Fruit fly (Drosophila melanogaster) Kc167 (cell line): Measurements from ENCODE around the gene CG43255.

ENCODE experiments used
- Myc ChIP-seq: fragments of >200 bp; optimal IDR thresholded peaks from 2 replicates; lab custom pipeline; 2017; ENCODE audit warnings: missing external identifiers
- Sin3A ChIP-seq: fragments of >200 bp; optimal IDR thresholded peaks from 2 replicates; lab custom pipeline; 2018; ENCODE audit warnings: missing external identifiers
- h ChIP-seq: fragments of >200 bp; optimal IDR thresholded peaks from 3 replicates; lab custom pipeline; 2018; ENCODE audit warnings: missing external identifiers
- psq ChIP-seq: fragments of >200 bp; optimal IDR thresholded peaks from 2 replicates; lab custom pipeline; 2017; ENCODE audit warnings: missing external identifiers
- ttk ChIP-seq: sonication (Bioruptor generic); optimal IDR thresholded peaks from 2 replicates; lab custom pipeline; 2017; ENCODE audit warnings: missing external identifiers

dm6 chrX:8924778-8925177, 1.0 kb downstream of the CG43255 start:
- no peak for TF ChIP-seq psq (lab: Kevin White, UChicago)
- no peak for TF ChIP-seq Myc (lab: Kevin White, UChicago)
- TF ChIP-seq Sin3A (lab: Kevin White, UChicago): no peak
- TF ChIP-seq h (lab: Kevin White, UChicago): no peak
- no peak for TF ChIP-seq ttk
